Worm (Caenorhabditis elegans): Measurements from ENCODE around the gene oatr-1.

ce11 chrIII:6360825-6361224 lies 35.2 kb downstream of the oatr-1 start:
- TF ChIP-seq snpc-4 (GFP tag; optimal IDR thresholded peaks at IDR 0.05) (no peak), snpc-4 (tag; optimal IDR thresholded peaks at IDR 0.05) (no peak), ceh-91 (GFP tag; IDR thresholded peaks at IDR 0.05) (no peak), Y56A3A.18 (GFP tag; IDR thresholded peaks at IDR 0.05) (no peak), snpc-1.1 (tag; optimal IDR thresholded peaks at IDR 0.05; ENCODE audit: insufficient read depth) (no peak), ama-1 (optimal IDR thresholded peaks at IDR 0.05) (no peak), ama-1 (GFP tag; optimal IDR thresholded peaks at IDR 0.05) (no peak), hmg-20 (GFP tag; IDR thresholded peaks at IDR 0.05) (no peak), nhr-90 (tag; optimal IDR thresholded peaks at IDR 0.05) (no peak), lir-1 (GFP tag; conservative IDR thresholded peaks at IDR 0.05) (no peak), madf-8 (GFP tag; conservative IDR thresholded peaks at IDR 0.05) (no peak), snpc-1.3 (tag; optimal IDR thresholded peaks at IDR 0.05; ENCODE audit: insufficient read depth) (no peak), sea-2 (GFP tag; IDR thresholded peaks at IDR 0.05) (no peak)
